Worm (Caenorhabditis elegans): ENCODE results near the gene his-69.

his-69 gene

DNA sequence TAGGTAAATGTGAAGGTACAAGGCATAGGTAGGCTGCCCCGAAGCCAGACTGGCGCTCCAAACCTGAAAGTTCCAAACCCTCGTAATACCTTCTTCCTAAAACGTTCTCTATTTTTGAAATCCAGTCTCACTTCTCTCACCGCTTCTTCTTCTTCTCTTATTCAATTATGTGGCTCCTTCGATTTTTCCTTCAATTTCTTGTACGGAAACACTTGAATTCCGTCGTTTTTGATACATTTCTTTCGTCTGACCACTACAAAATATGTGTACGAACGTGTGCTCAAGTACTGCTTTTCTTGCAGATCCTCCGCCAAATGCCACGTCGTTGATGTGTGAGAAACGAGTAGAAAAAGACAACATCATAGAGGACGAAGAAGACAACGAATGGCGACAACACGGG is 7.8 kb upstream of the his-69 start, which contains the start of gene unc-79:
TSS of gene unc-79 (plus strand) at position 301 of the 400 bp plus-strand sequence.
- TF ChIP-seq tlp-1 (tag; optimal IDR thresholded peaks at IDR 0.05) (no peak), hlh-17 (GFP tag; optimal IDR thresholded peaks at IDR 0.05; ENCODE audit: borderline replicate concordance) (no peak), ceh-90 (tag; optimal IDR thresholded peaks at IDR 0.05) (no peak), aly-2 (tag; optimal IDR thresholded peaks at IDR 0.05) (no peak), lin-13 (GFP tag; optimal IDR thresholded peaks at IDR 0.05) (no peak), efl-1 (optimal IDR thresholded peaks at IDR 0.05) (no peak), efl-1 (GFP tag; optimal IDR thresholded peaks at IDR 0.05 in 1 of 2) (peak in 1 of 2 experiments; percentile 64), hpl-2 (GFP tag; optimal IDR thresholded peaks at IDR 0.05) (no peak)

DNA sequence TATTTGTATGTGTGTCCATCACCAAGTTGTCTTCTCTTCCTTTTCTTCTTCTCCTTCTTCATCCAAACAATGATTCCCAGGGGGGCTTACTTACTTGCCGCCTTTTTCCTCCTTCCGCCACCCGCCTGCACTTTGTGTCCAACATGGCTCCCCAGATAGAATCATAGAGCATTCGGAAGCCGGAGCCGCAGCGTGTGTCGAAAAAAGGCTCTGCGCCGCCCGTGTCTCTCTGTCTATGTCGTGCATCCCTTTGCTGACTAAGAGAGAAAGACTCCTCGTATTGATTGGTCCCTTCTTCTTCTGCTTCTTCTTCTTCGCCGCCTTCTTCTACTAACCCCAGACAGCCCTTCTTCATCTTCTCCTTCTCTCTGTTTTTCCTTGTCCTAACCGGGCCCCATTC is 5.2 kb upstream of the his-69 start:
- TF ChIP-seq elt-2 (tag; optimal IDR thresholded peaks at IDR 0.05), result no peak
- TF ChIP-seq nhr-77 (tag; optimal IDR thresholded peaks at IDR 0.05), result no peak
- TF ChIP-seq fkh-10 (GFP tag; optimal IDR thresholded peaks at IDR 0.05), result peak; percentile 15
- no peak for TF ChIP-seq nhr-28 (tag; optimal IDR thresholded peaks at IDR 0.05)
- no peak for TF ChIP-seq lir-3 (tag; optimal IDR thresholded peaks at IDR 0.05; ENCODE audit: poor library complexity)
- TF ChIP-seq fkh-8 (tag; optimal IDR thresholded peaks at IDR 0.05), result peak; percentile 72
- TF ChIP-seq nhr-85 (tag), result no peak
- peak; percentile 22 to 24 for TF ChIP-seq efl-1 (optimal IDR thresholded peaks at IDR 0.05)
- no peak for TF ChIP-seq efl-1 (GFP tag; optimal IDR thresholded peaks at IDR 0.05 in 1 of 2)
- TF ChIP-seq rnt-1 (tag; optimal IDR thresholded peaks at IDR 0.05), result no peak
- peak in 1 of 3 experiments; percentile 39 for TF ChIP-seq dpl-1 (GFP tag; optimal IDR thresholded peaks at IDR 0.05)
- TF ChIP-seq nhr-71 (tag; optimal IDR thresholded peaks at IDR 0.05), result peak; percentile 49
- no peak for TF ChIP-seq mab-9 (GFP tag; IDR thresholded peaks at IDR 0.05)
- TF ChIP-seq ama-1 (optimal IDR thresholded peaks at IDR 0.05), result no peak
- TF ChIP-seq snu-23 (GFP tag; optimal IDR thresholded peaks at IDR 0.05), result peak; percentile 49
- no peak for TF ChIP-seq mef-2 (tag; optimal IDR thresholded peaks at IDR 0.05)
- TF ChIP-seq hpl-2 (GFP tag; optimal IDR thresholded peaks at IDR 0.05), result no peak
- TF ChIP-seq unc-30 (tag; optimal IDR thresholded peaks at IDR 0.05), result no peak
- no peak for TF ChIP-seq tlp-1 (tag; optimal IDR thresholded peaks at IDR 0.05)
- no peak for TF ChIP-seq ceh-88 (GFP tag; IDR thresholded peaks at IDR 0.05)
- peak in 1 of 2 experiments; percentile 50 for TF ChIP-seq lin-35 (GFP tag; optimal IDR thresholded peaks at IDR 0.05)
- peak; percentile 14 for TF ChIP-seq egl-13 (tag; optimal IDR thresholded peaks at IDR 0.05)
- TF ChIP-seq lin-39 (tag; optimal IDR thresholded peaks at IDR 0.05), result no peak
- peak; percentile 11 for TF ChIP-seq dsc-1 (tag; optimal IDR thresholded peaks at IDR 0.05)
- peak; percentile 26 for TF ChIP-seq xbp-1 (tag; optimal IDR thresholded peaks at IDR 0.05)
- TF ChIP-seq ceh-82 (tag; optimal IDR thresholded peaks at IDR 0.05), result peak in 2 of 3 experiments; percentile 32 to 87
- TF ChIP-seq fkh-4 (tag; optimal IDR thresholded peaks at IDR 0.05; ENCODE audit: borderline replicate concordance), result no peak
- no peak for TF ChIP-seq efl-3 (GFP tag; optimal IDR thresholded peaks at IDR 0.05)
- TF ChIP-seq tbx-2 (tag; optimal IDR thresholded peaks at IDR 0.05), result peak; percentile 60
- TF ChIP-seq nhr-84 (tag; optimal IDR thresholded peaks at IDR 0.05), result no peak
- TF ChIP-seq lin-13 (GFP tag; optimal IDR thresholded peaks at IDR 0.05), result no peak
- no peak for TF ChIP-seq alr-1 (tag; optimal IDR thresholded peaks at IDR 0.05; ENCODE audit: borderline replicate concordance)
- TF ChIP-seq hlh-17 (GFP tag; optimal IDR thresholded peaks at IDR 0.05; ENCODE audit: borderline replicate concordance), result no peak
- no peak for TF ChIP-seq zip-4 (GFP tag; optimal IDR thresholded peaks at IDR 0.05)
- no peak for TF ChIP-seq zag-1 (tag; optimal IDR thresholded peaks at IDR 0.05)
- no peak for TF ChIP-seq nhr-237 (tag; optimal IDR thresholded peaks at IDR 0.05)
- peak; percentile 58 for TF ChIP-seq swsn-7 (tag; optimal IDR thresholded peaks at IDR 0.05)
- TF ChIP-seq nhr-47 (tag; optimal IDR thresholded peaks at IDR 0.05), result peak; percentile 40
- TF ChIP-seq unc-86 (tag; optimal IDR thresholded peaks at IDR 0.05), result peak; percentile 67
- TF ChIP-seq C04F5.9 (tag; optimal IDR thresholded peaks at IDR 0.05), result no peak
- peak; percentile 43 for TF ChIP-seq isw-1 (GFP tag; IDR thresholded peaks at IDR 0.05)
- TF ChIP-seq sox-4 (tag; optimal IDR thresholded peaks at IDR 0.05), result no peak
- no peak for TF ChIP-seq pqm-1 (tag; optimal IDR thresholded peaks at IDR 0.05)
- TF ChIP-seq unc-98 (GFP tag; IDR thresholded peaks at IDR 0.05), result no peak
- no peak for TF ChIP-seq blmp-1 (tag; optimal IDR thresholded peaks at IDR 0.05)
- TF ChIP-seq nhr-90 (tag; optimal IDR thresholded peaks at IDR 0.05; ENCODE audit: poor library complexity), result no peak
- TF ChIP-seq pag-3 (tag; optimal IDR thresholded peaks at IDR 0.05; ENCODE audit: borderline replicate concordance, insufficient read depth), result no peak
- no peak for TF ChIP-seq mdl-1 (tag; optimal IDR thresholded peaks at IDR 0.05)
